Worm (Caenorhabditis elegans): Measurements from ENCODE around the gene B0457.4.

- no peak for TF ChIP-seq F55B11.4 (tag; optimal IDR thresholded peaks at IDR 0.05; ENCODE audit: borderline replicate concordance, insufficient read depth)
- TF ChIP-seq Y53G8AR.9 (GFP tag; conservative IDR thresholded peaks at IDR 0.05) = no peak
- no peak for TF ChIP-seq attf-5 (GFP tag; optimal IDR thresholded peaks at IDR 0.05)
- no peak for TF ChIP-seq snpc-4 (GFP tag; optimal IDR thresholded peaks at IDR 0.05)
- no peak for TF ChIP-seq snpc-4 (tag; optimal IDR thresholded peaks at IDR 0.05)
- no peak for TF ChIP-seq ccch-3 (GFP tag; optimal IDR thresholded peaks at IDR 0.05)
- no peak for TF ChIP-seq Y67H2A.10 (GFP tag; conservative IDR thresholded peaks at IDR 0.05)
- no peak for TF ChIP-seq lin-35 (GFP tag; optimal IDR thresholded peaks at IDR 0.05)
Measured at ce11 chrII:8940362-8940940, 28.6 kb upstream of the B0457.4 start, which contains the start of the genes set-17 and T21B10.4.
